Worm (Caenorhabditis elegans) whole organism, L1 larva: ENCODE measurements around the gene C27H6.8.
A peak's percentile ranks its signal among the peaks of the same experiment; 100 is the strongest.

ENCODE experiments used
- C16A3.4 ChIP-seq: fragments of 150-350 bp; optimal IDR thresholded peaks from 2 replicates; lab custom pipeline; 2014; ENCODE audit warnings: missing biosample characterization, missing genetic modification characterization
- F16B12.6 ChIP-seq: fragments of 150-350 bp; optimal IDR thresholded peaks from 2 replicates; lab custom pipeline; 2014; ENCODE audit warnings: missing biosample characterization, missing genetic modification characterization
- aha-1 ChIP-seq: fragments of 150-350 bp; optimal IDR thresholded peaks from 2 replicates; lab custom pipeline; 2014; ENCODE audit warnings: missing biosample characterization, missing genetic modification characterization
- ama-1 ChIP-seq: fragments of 150-350 bp; optimal IDR thresholded peaks from 2 replicates; lab custom pipeline; 2014
- blmp-1 ChIP-seq: fragments of 150-350 bp; optimal IDR thresholded peaks from 2 replicates; lab custom pipeline; 2014; ENCODE audit warnings: missing biosample characterization, missing genetic modification characterization
- ceh-8 ChIP-seq: fragments of 200-800 bp; sonication (Bioruptor generic); optimal IDR thresholded peaks from 2 replicates; lab custom pipeline; 2018; ENCODE audit warnings: mild to moderate bottlenecking, missing genetic modification characterization, moderate library complexity, missing compliant biosample characterization
- ceh-82 ChIP-seq, 3 experiments: fragments of 150-350 bp in 1 of 3; sonication (generic microtip) in 2 of 3; optimal IDR thresholded peaks; 2 replicates each; lab custom pipeline; 2014 to 2017; ENCODE audit warnings: missing biosample characterization in 3 of 3, missing genetic modification characterization in 3 of 3
- ceh-90 ChIP-seq: sonication (generic microtip); optimal IDR thresholded peaks from 2 replicates; lab custom pipeline; 2016; ENCODE audit warnings: missing genetic modification characterization, missing compliant biosample characterization
- ces-1 ChIP-seq: fragments of 150-350 bp; optimal IDR thresholded peaks from 2 replicates; lab custom pipeline; 2014; ENCODE audit warnings: missing biosample characterization, missing genetic modification reagents, missing genetic modification characterization
- dpl-1 ChIP-seq, 3 experiments: fragments of 150-350 bp in 2 of 3; sonication (generic microtip) in 1 of 3; optimal IDR thresholded peaks; 2 replicates each; lab custom pipeline; 2014 to 2017; ENCODE audit warnings: missing biosample characterization in 3 of 3, missing genetic modification characterization in 3 of 3, missing genetic modification reagents in 3 of 3
- dsc-1 ChIP-seq: sonication (generic microtip); optimal IDR thresholded peaks from 2 replicates; lab custom pipeline; 2016; ENCODE audit warnings: mild to moderate bottlenecking, missing genetic modification characterization, missing compliant biosample characterization
- efl-1 ChIP-seq, 4 experiments: fragments of 150-350 bp; optimal IDR thresholded peaks in 3 of 4; peaks in 1 of 4; 1 replicate in 1 of 4; 2 replicates in 3 of 4; lab custom pipeline; 2014; ENCODE audit warnings: missing biosample characterization in 2 of 4, missing genetic modification characterization in 2 of 4, missing genetic modification reagents in 2 of 4
- efl-3 ChIP-seq: fragments of 200-800 bp; sonication (Bioruptor generic); optimal IDR thresholded peaks from 2 replicates; lab custom pipeline; 2018; ENCODE audit warnings: mild to moderate bottlenecking, missing genetic modification characterization, missing compliant biosample characterization
- elt-2 ChIP-seq: sonication (generic microtip); optimal IDR thresholded peaks from 2 replicates; lab custom pipeline; 2016; ENCODE audit warnings: missing genetic modification characterization, mild to moderate bottlenecking, inconsistent platforms, missing compliant biosample characterization, missing genetic modification reagents
- elt-3 ChIP-seq, 6 experiments: fragments of 150-350 bp in 1 of 6; sonication (generic microtip); optimal IDR thresholded peaks; 2 replicates each; lab custom pipeline; 2017 to 2018; ENCODE audit warnings: missing biosample characterization in 6 of 6, missing genetic modification characterization in 6 of 6, inconsistent platforms in 1 of 6
- fkh-10 ChIP-seq: sonication (generic microtip); optimal IDR thresholded peaks from 2 replicates; lab custom pipeline; 2017; ENCODE audit warnings: missing biosample characterization, missing genetic modification reagents, missing genetic modification characterization
- fos-1 ChIP-seq: fragments of 150-350 bp; optimal IDR thresholded peaks from 2 replicates; lab custom pipeline; 2014; ENCODE audit warnings: missing biosample characterization, missing genetic modification characterization
- hlh-17 ChIP-seq: fragments of 200-800 bp; sonication (Bioruptor generic); optimal IDR thresholded peaks from 2 replicates; lab custom pipeline; 2018; ENCODE audit warnings: missing genetic modification characterization, mild to moderate bottlenecking, missing compliant biosample characterization, moderate library complexity, borderline replicate concordance
- hlh-4 ChIP-seq: sonication (generic microtip); optimal IDR thresholded peaks from 2 replicates; lab custom pipeline; 2016; ENCODE audit warnings: mild to moderate bottlenecking, missing genetic modification characterization, missing compliant biosample characterization
- hpl-2 ChIP-seq: fragments of 150-350 bp; optimal IDR thresholded peaks from 2 replicates; lab custom pipeline; 2014; ENCODE audit warnings: missing biosample characterization, missing genetic modification reagents, missing genetic modification characterization
- isw-1 ChIP-seq: fragments of 200-800 bp; sonication (Bioruptor generic); IDR thresholded peaks from 2 replicates; pipeline ENCODE4 v1.3.6; 2022; ENCODE audit warnings: missing genetic modification characterization, missing compliant biosample characterization
- lin-14 ChIP-seq: fragments of 200-800 bp; sonication (Bioruptor generic); optimal IDR thresholded peaks from 2 replicates; lab custom pipeline; 2018; ENCODE audit warnings: mild to moderate bottlenecking, missing genetic modification characterization, moderate library complexity, missing compliant biosample characterization
- lin-15B ChIP-seq: fragments of 150-350 bp; sonication (generic microtip); optimal IDR thresholded peaks from 3 replicates; lab custom pipeline; 2014; ENCODE audit warnings: missing biosample characterization, missing genetic modification characterization
- lin-35 ChIP-seq, 2 experiments: fragments of 150-350 bp; optimal IDR thresholded peaks; 2 replicates each; lab custom pipeline; 2014; ENCODE audit warnings: missing biosample characterization in 2 of 2, missing genetic modification characterization in 2 of 2, missing genetic modification reagents in 2 of 2
- mep-1 ChIP-seq: fragments of 150-350 bp; optimal IDR thresholded peaks from 2 replicates; lab custom pipeline; 2014; ENCODE audit warnings: missing biosample characterization, missing genetic modification characterization
- nhr-19 ChIP-seq: fragments of 200-800 bp; sonication (Bioruptor generic); conservative IDR thresholded peaks from 2 replicates; pipeline ENCODE4 v1.3.6; 2022; ENCODE audit warnings: missing genetic modification characterization, missing compliant biosample characterization
- nhr-71 ChIP-seq: sonication (generic microtip); optimal IDR thresholded peaks from 2 replicates; lab custom pipeline; 2016; ENCODE audit warnings: mild to moderate bottlenecking, missing genetic modification characterization, moderate library complexity, missing compliant biosample characterization
- nhr-85 ChIP-seq: sonication (generic microtip); peaks from one replicate; lab custom pipeline; 2016; ENCODE audit warnings: missing genetic modification characterization, inconsistent platforms, missing compliant biosample characterization
- nhr-90 ChIP-seq: sonication (generic microtip); optimal IDR thresholded peaks from 2 replicates; lab custom pipeline; 2016; ENCODE audit warnings: mild to moderate bottlenecking, missing genetic modification characterization, missing compliant biosample characterization; ENCODE audit not compliant: poor library complexity
- pag-3 ChIP-seq: sonication (generic microtip); optimal IDR thresholded peaks from 2 replicates; lab custom pipeline; 2017; ENCODE audit warnings: missing genetic modification characterization, mild to moderate bottlenecking, missing compliant biosample characterization, antibody characterized with exemption, borderline replicate concordance; ENCODE audit not compliant: insufficient read depth
- rnt-1 ChIP-seq: sonication (generic microtip); optimal IDR thresholded peaks from 2 replicates; lab custom pipeline; 2016; ENCODE audit warnings: mild to moderate bottlenecking, missing genetic modification characterization, moderate library complexity, missing compliant biosample characterization
- snpc-4 ChIP-seq: fragments of 150-350 bp; optimal IDR thresholded peaks from 2 replicates; lab custom pipeline; 2014; ENCODE audit warnings: missing biosample characterization, missing genetic modification characterization
- snu-23 ChIP-seq: sonication (generic microtip); optimal IDR thresholded peaks from 2 replicates; lab custom pipeline; 2016; ENCODE audit warnings: missing genetic modification characterization, missing compliant biosample characterization
- sptf-1 ChIP-seq: fragments of 150-350 bp; optimal IDR thresholded peaks from 2 replicates; lab custom pipeline; 2014; ENCODE audit warnings: missing biosample characterization, missing genetic modification characterization
- swsn-7 ChIP-seq: sonication (generic microtip); optimal IDR thresholded peaks from 2 replicates; lab custom pipeline; 2016; ENCODE audit warnings: missing genetic modification characterization, missing compliant biosample characterization
- tbx-2 ChIP-seq: sonication (generic microtip); optimal IDR thresholded peaks from 2 replicates; lab custom pipeline; 2016; ENCODE audit warnings: missing genetic modification characterization, missing compliant biosample characterization
- tlp-1 ChIP-seq: fragments of 150-350 bp; optimal IDR thresholded peaks from 2 replicates; lab custom pipeline; 2014; ENCODE audit warnings: missing biosample characterization, missing genetic modification characterization
- unc-30 ChIP-seq: sonication (generic microtip); optimal IDR thresholded peaks from 2 replicates; lab custom pipeline; 2017; ENCODE audit warnings: missing biosample characterization, missing genetic modification characterization
- unc-62 ChIP-seq: fragments of 150-350 bp; optimal IDR thresholded peaks from 2 replicates; lab custom pipeline; 2014; ENCODE audit warnings: missing biosample characterization, missing genetic modification reagents, missing genetic modification characterization
- unc-86 ChIP-seq: sonication (generic microtip); optimal IDR thresholded peaks from 2 replicates; lab custom pipeline; 2016; ENCODE audit warnings: missing genetic modification characterization, missing compliant biosample characterization
- zip-4 ChIP-seq: fragments of 200-800 bp; sonication (Bioruptor generic); optimal IDR thresholded peaks from 2 replicates; lab custom pipeline; 2018; ENCODE audit warnings: mild to moderate bottlenecking, missing genetic modification characterization, moderate library complexity, missing compliant biosample characterization
- ztf-11 ChIP-seq, 2 experiments: sonication (generic microtip); optimal IDR thresholded peaks; 2 replicates each; lab custom pipeline; 2016 to 2017; ENCODE audit warnings: missing genetic modification characterization in 2 of 2, missing biosample characterization in 1 of 2, missing compliant biosample characterization in 1 of 2

The C27H6.8 gene

DNA sequence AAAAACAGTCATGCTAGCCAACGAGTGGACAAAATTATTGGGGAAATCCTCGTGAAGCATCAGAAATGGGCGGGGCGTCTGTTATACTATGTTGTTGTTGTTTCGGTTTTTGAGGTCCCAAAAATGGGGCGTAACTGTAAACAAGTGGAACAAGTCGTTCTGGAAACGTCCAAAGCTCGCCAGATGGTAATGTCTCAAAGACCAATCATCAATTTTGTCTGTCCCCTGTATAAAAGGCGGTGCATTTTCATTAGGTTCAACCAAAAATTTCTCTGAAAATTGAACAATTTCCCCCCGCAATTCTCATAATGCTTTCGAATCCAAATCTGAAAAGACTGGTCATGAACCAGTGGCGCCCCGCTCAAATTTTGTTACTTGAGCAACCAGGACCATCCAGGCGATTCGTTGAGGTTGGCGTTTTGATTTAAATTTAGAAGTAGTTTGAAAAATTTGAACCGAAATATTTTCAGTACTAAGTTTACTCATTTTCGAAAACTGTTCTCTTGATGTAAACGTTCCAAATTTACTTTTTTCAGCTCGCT is 31.6 kb upstream of the C27H6.8 start:
- TF ChIP-seq elt-2 (tag; lab: Kevin White, UChicago), result no peak
- TF ChIP-seq hlh-4, result no peak
- no peak for TF ChIP-seq tlp-1 (tag; lab: Kevin White, UChicago)
- TF ChIP-seq efl-1 (optimal IDR thresholded peaks at IDR 0.05; lab: Kevin White, UChicago), result no peak
- no peak for TF ChIP-seq efl-1 (GFP tag; optimal IDR thresholded peaks at IDR 0.05 in 1 of 2; lab: Kevin White, UChicago)
- TF ChIP-seq ces-1, result no peak
- TF ChIP-seq unc-62 (GFP tag; lab: Kevin White, UChicago), result no peak
- TF ChIP-seq fos-1 (tag; lab: Kevin White, UChicago), result no peak
- no peak for TF ChIP-seq C16A3.4 (tag; lab: Kevin White, UChicago)
- TF ChIP-seq sptf-1, result no peak
- no peak for TF ChIP-seq snu-23
- TF ChIP-seq nhr-71 (tag; lab: Kevin White, UChicago), result no peak
- no peak for TF ChIP-seq ceh-8 (GFP tag; lab: Kevin White, UChicago)
- TF ChIP-seq rnt-1, result no peak
- TF ChIP-seq lin-35 (GFP tag; optimal IDR thresholded peaks at IDR 0.05; lab: Kevin White, UChicago), result no peak
- no peak for TF ChIP-seq dsc-1 (tag; lab: Kevin White, UChicago)
- TF ChIP-seq, all 84 proteins: peak for 0

DNA sequence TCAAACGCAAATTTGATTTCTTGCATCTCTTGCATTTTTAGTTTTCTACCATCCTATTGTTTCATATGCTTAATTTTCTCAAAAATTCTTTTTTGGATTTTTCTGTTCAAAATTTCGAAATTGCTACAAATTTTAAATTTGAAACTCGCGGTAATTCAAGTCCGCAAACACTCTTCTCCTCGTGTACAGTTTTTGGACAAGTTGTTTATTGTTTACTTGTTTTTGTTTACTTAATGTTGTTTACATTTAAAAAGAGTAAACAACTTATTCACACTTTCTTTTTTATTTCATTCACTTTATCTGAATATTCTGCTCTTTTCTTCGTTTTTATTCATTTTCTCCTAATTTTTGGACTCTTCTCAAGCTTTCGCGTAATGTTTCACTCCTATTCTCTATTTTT is 30.7 kb upstream of the C27H6.8 start:
- TF ChIP-seq nhr-90 (tag; lab: Kevin White, UChicago), result no peak
- TF ChIP-seq nhr-19 (GFP tag; lab: Robert Waterston, UW), result no peak
- no peak for TF ChIP-seq snu-23
- TF ChIP-seq ztf-11 (tag; optimal IDR thresholded peaks at IDR 0.05; lab: Kevin White, UChicago), result no peak
- TF ChIP-seq unc-86, result no peak
- TF ChIP-seq ceh-90 (tag; lab: Kevin White, UChicago), result no peak
- TF ChIP-seq fkh-10 (GFP tag; lab: Kevin White, UChicago), result no peak
- TF ChIP-seq hpl-2 (GFP tag; lab: Kevin White, UChicago), result no peak
- TF ChIP-seq ceh-82 (tag; optimal IDR thresholded peaks at IDR 0.05; lab: Kevin White, UChicago), result no peak
- no peak for TF ChIP-seq efl-1 (optimal IDR thresholded peaks at IDR 0.05; lab: Kevin White, UChicago)
- no peak for TF ChIP-seq efl-1 (GFP tag; optimal IDR thresholded peaks at IDR 0.05 in 1 of 2; lab: Kevin White, UChicago)
- no peak for TF ChIP-seq aha-1 (tag; lab: Kevin White, UChicago)
- no peak for TF ChIP-seq efl-3 (GFP tag; lab: Kevin White, UChicago)
- TF ChIP-seq F16B12.6, result no peak
- TF ChIP-seq sptf-1, result no peak
- TF ChIP-seq, all 84 proteins: peak for 0

DNA sequence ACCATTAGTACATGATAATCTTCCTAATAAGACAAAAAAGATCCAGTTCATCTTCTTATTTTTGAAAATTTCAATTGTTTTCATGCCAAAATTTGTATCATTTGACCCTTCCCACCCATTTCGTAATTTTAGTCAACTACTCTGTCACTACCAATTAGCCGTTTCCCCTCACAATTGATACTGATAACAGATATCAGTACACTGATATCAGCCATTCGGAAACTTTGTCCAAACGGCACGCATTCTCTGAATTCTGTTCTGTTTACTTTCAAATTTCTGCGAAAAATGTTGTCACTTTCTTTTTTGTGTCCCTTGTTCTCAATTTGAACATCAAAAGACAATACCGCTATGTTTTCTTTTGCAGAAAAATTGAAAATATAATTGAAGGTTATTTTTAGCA is 25.1 kb upstream of the C27H6.8 start:
- TF ChIP-seq elt-2 (tag; lab: Kevin White, UChicago), result peak; percentile 42
- TF ChIP-seq efl-3 (GFP tag; lab: Kevin White, UChicago), result no peak
- TF ChIP-seq lin-35 (GFP tag; optimal IDR thresholded peaks at IDR 0.05; lab: Kevin White, UChicago), result peak in 1 of 2 experiments; percentile 33
- TF ChIP-seq lin-14, result peak; percentile 42
- peak in 5 of 6 experiments; percentile 71 to 98 (median 80) for TF ChIP-seq elt-3 (tag; optimal IDR thresholded peaks at IDR 0.05; lab: Kevin White, UChicago)
- no peak for TF ChIP-seq tlp-1 (tag; lab: Kevin White, UChicago)
- TF ChIP-seq swsn-7, result no peak
- peak; percentile 41 for TF ChIP-seq pag-3
- TF ChIP-seq blmp-1 (tag; lab: Kevin White, UChicago), result peak; percentile 65

DNA sequence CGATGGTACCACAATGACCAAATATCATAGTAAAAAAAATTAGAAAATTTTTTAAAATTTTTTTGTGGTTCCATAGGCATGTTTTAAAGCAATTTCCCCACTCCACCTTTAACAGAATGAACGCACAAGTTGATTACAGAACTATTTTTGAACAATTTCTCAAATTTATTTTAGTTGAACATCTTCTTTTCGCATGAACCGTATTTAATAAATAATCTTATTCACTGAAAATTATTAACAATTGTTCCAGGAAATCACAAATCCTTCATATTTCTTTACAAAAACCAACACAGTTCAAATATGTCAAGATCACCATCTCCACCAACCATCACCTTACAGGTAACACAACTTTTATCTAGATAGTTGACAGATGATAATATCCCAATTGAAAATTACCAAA is 24.0 kb upstream of the C27H6.8 start, which contains the start of gene lea-1:
TSS of gene lea-1 (plus strand) at position 301 of the 400 bp plus-strand sequence.
- TF ChIP-seq mep-1 (tag; lab: Kevin White, UChicago), result no peak
- no peak for TF ChIP-seq C16A3.4 (tag; lab: Kevin White, UChicago)
- TF ChIP-seq unc-86, result no peak
- no peak for TF ChIP-seq sptf-1
- TF ChIP-seq lin-15B, result no peak
- no peak for TF ChIP-seq tbx-2
- TF ChIP-seq nhr-71 (tag; lab: Kevin White, UChicago), result no peak
- no peak for TF ChIP-seq ama-1 (lab: Kevin White, UChicago)
- TF ChIP-seq dpl-1 (GFP tag; optimal IDR thresholded peaks at IDR 0.05; lab: Kevin White, UChicago), result no peak
- TF ChIP-seq rnt-1, result no peak
- TF ChIP-seq nhr-19 (GFP tag; lab: Robert Waterston, UW), result no peak
- TF ChIP-seq snu-23, result no peak
- no peak for TF ChIP-seq zip-4
- TF ChIP-seq unc-30, result no peak
- no peak for TF ChIP-seq snpc-4 (tag; lab: Kevin White, UChicago)
- no peak for TF ChIP-seq dsc-1 (tag; lab: Kevin White, UChicago)
- TF ChIP-seq nhr-85 (tag; lab: Kevin White, UChicago), result no peak
- no peak for TF ChIP-seq isw-1
- no peak for TF ChIP-seq hlh-17
- TF ChIP-seq ztf-11 (tag; optimal IDR thresholded peaks at IDR 0.05; lab: Kevin White, UChicago), result no peak
